Worm (Caenorhabditis elegans) whole organism, young adult: ENCODE measurements around the gene F56C3.8.

ENCODE experiments used
- B0035.1 ChIP-seq: sonication (generic microtip); optimal IDR thresholded peaks from 2 replicates; lab custom pipeline; 2016; ENCODE audit warnings: missing genetic modification characterization, mild to moderate bottlenecking, missing compliant biosample characterization, missing genotype, missing genetic modification reagents
- B0336.3 ChIP-seq: fragments of 200-800 bp; sonication (Bioruptor generic); IDR thresholded peaks from 2 replicates; pipeline ENCODE4 v1.3.6; 2022; ENCODE audit warnings: missing genetic modification characterization, missing compliant biosample characterization
- C06A6.2 ChIP-seq: fragments of 200-800 bp; sonication (Bioruptor generic); conservative IDR thresholded peaks from 2 replicates; pipeline ENCODE4 v1.3.6; 2022; ENCODE audit warnings: missing genetic modification characterization, missing compliant biosample characterization
- C17E4.6 ChIP-seq: fragments of 200-800 bp; sonication (Bioruptor generic); IDR thresholded peaks from 2 replicates; pipeline ENCODE4 v1.3.6; 2022; ENCODE audit warnings: missing genetic modification reagents, missing genetic modification characterization, missing compliant biosample characterization
- F52B5.7 ChIP-seq: sonication (generic microtip); optimal IDR thresholded peaks from 2 replicates; lab custom pipeline; 2016; ENCODE audit warnings: mild to moderate bottlenecking, missing genetic modification characterization, missing compliant biosample characterization
- K12H6.12 ChIP-seq: fragments of 200-800 bp; sonication (Bioruptor generic); optimal IDR thresholded peaks from 2 replicates; lab custom pipeline; 2018; ENCODE audit warnings: mild to moderate bottlenecking, missing genetic modification characterization, missing compliant biosample characterization
- T07F8.4 ChIP-seq: sonication (generic microtip); optimal IDR thresholded peaks from 2 replicates; lab custom pipeline; 2016; ENCODE audit warnings: mild to moderate bottlenecking, missing genetic modification characterization, moderate library complexity, missing compliant biosample characterization
- Y53F4B.3 ChIP-seq: fragments of 200-800 bp; sonication (Bioruptor generic); IDR thresholded peaks from 2 replicates; pipeline ENCODE4 v1.3.6; 2022; ENCODE audit warnings: missing genetic modification reagents, missing genetic modification characterization, missing compliant biosample characterization
- Y53G8AR.9 ChIP-seq: fragments of 200-800 bp; sonication (Bioruptor generic); conservative IDR thresholded peaks from 2 replicates; pipeline ENCODE4 v1.3.6; 2022; ENCODE audit warnings: missing genetic modification reagents, missing genetic modification characterization, missing compliant biosample characterization
- Y56A3A.18 ChIP-seq: fragments of 200-800 bp; sonication (Bioruptor generic); IDR thresholded peaks from 2 replicates; pipeline ENCODE4 v1.3.6; 2022; ENCODE audit warnings: missing genetic modification reagents, missing genetic modification characterization, missing compliant biosample characterization
- Y79H2A.3 ChIP-seq: fragments of 200-800 bp; sonication (Bioruptor generic); conservative IDR thresholded peaks from 2 replicates; pipeline ENCODE4 v1.3.6; 2022; ENCODE audit warnings: missing genetic modification reagents, missing genetic modification characterization, missing compliant biosample characterization
- ZK185.1 ChIP-seq: sonication (generic microtip); optimal IDR thresholded peaks from 2 replicates; lab custom pipeline; 2016; ENCODE audit warnings: mild to moderate bottlenecking, missing genetic modification characterization, missing compliant biosample characterization; ENCODE audit not compliant: poor library complexity, severe bottlenecking
- athp-1 ChIP-seq: sonication (generic microtip); optimal IDR thresholded peaks from 2 replicates; lab custom pipeline; 2017; ENCODE audit warnings: mild to moderate bottlenecking, missing genetic modification characterization, missing compliant biosample characterization
- ceh-27 ChIP-seq: fragments of 200-800 bp; sonication (Bioruptor generic); optimal IDR thresholded peaks from 2 replicates; lab custom pipeline; 2018; ENCODE audit warnings: mild to moderate bottlenecking, missing genetic modification characterization, moderate library complexity, missing compliant biosample characterization
- ceh-79 ChIP-seq: sonication (generic microtip); optimal IDR thresholded peaks from 2 replicates; lab custom pipeline; 2017; ENCODE audit warnings: mild to moderate bottlenecking, missing genetic modification characterization, missing compliant biosample characterization
- dox-1 ChIP-seq: fragments of 200-800 bp; sonication (Bioruptor generic); IDR thresholded peaks from 2 replicates; pipeline ENCODE4 v1.3.6; 2022; ENCODE audit warnings: missing genetic modification reagents, missing genetic modification characterization, missing compliant biosample characterization
- egl-18 ChIP-seq: fragments of 200-800 bp; sonication (Bioruptor generic); IDR thresholded peaks from 2 replicates; pipeline ENCODE4 v1.3.6; 2022; ENCODE audit warnings: missing genetic modification reagents, missing genetic modification characterization, missing compliant biosample characterization
- egl-44 ChIP-seq: fragments of 200-800 bp; sonication (Bioruptor generic); IDR thresholded peaks from 2 replicates; pipeline ENCODE4 v1.3.6; 2022; ENCODE audit warnings: missing genetic modification reagents, missing genetic modification characterization, missing compliant biosample characterization
- fkh-3 ChIP-seq: sonication (generic microtip); optimal IDR thresholded peaks from 2 replicates; lab custom pipeline; 2016; ENCODE audit warnings: mild to moderate bottlenecking, missing genetic modification characterization, missing compliant biosample characterization
- gei-17 ChIP-seq: fragments of 200-800 bp; sonication (Bioruptor generic); optimal IDR thresholded peaks from 2 replicates; lab custom pipeline; 2018; ENCODE audit warnings: mild to moderate bottlenecking, missing genetic modification characterization, missing compliant biosample characterization
- hlh-12 ChIP-seq: sonication (generic microtip); optimal IDR thresholded peaks from 2 replicates; lab custom pipeline; 2016; ENCODE audit warnings: missing genetic modification characterization, missing compliant biosample characterization
- hmg-1.2 ChIP-seq: fragments of 200-800 bp; sonication (Bioruptor generic); IDR thresholded peaks from 2 replicates; pipeline ENCODE4 v1.3.6; 2022; ENCODE audit warnings: missing genetic modification reagents, missing genetic modification characterization, missing compliant biosample characterization
- hmg-20 ChIP-seq: fragments of 200-800 bp; sonication (Bioruptor generic); IDR thresholded peaks from 2 replicates; pipeline ENCODE4 v1.3.6; 2022; ENCODE audit warnings: missing genetic modification reagents, missing genetic modification characterization, missing compliant biosample characterization
- lag-1 ChIP-seq: fragments of 200-800 bp; sonication (Bioruptor generic); IDR thresholded peaks from 2 replicates; pipeline ENCODE4 v1.3.6; 2022; ENCODE audit warnings: missing genetic modification reagents, missing genetic modification characterization, missing compliant biosample characterization
- lin-40 ChIP-seq: sonication (generic microtip); optimal IDR thresholded peaks from 2 replicates; lab custom pipeline; 2016; ENCODE audit warnings: missing genetic modification characterization, mild to moderate bottlenecking, missing compliant biosample characterization, missing genotype, missing genetic modification reagents
- lin-54 ChIP-seq: fragments of 200-800 bp; sonication (Bioruptor generic); optimal IDR thresholded peaks from 2 replicates; lab custom pipeline; 2018; ENCODE audit warnings: mild to moderate bottlenecking, missing genetic modification characterization, missing compliant biosample characterization
- lsl-1 ChIP-seq: fragments of 200-800 bp; sonication (Bioruptor generic); optimal IDR thresholded peaks from 2 replicates; lab custom pipeline; 2018; ENCODE audit warnings: mild to moderate bottlenecking, missing genetic modification characterization, moderate library complexity, missing compliant biosample characterization
- lsy-27 ChIP-seq: sonication (generic microtip); optimal IDR thresholded peaks from 2 replicates; lab custom pipeline; 2017; ENCODE audit warnings: missing genetic modification characterization, mild to moderate bottlenecking, missing compliant biosample characterization, antibody characterized with exemption, missing genotype, borderline replicate concordance; ENCODE audit not compliant: insufficient read depth
- madf-10 ChIP-seq: sonication (generic microtip); optimal IDR thresholded peaks from 2 replicates; lab custom pipeline; 2016; ENCODE audit warnings: mild to moderate bottlenecking, missing genetic modification characterization, missing compliant biosample characterization
- mcd-1 ChIP-seq: fragments of 200-800 bp; sonication (Bioruptor generic); IDR thresholded peaks from 2 replicates; pipeline ENCODE4 v1.3.6; 2022; ENCODE audit warnings: missing genetic modification reagents, missing genetic modification characterization, missing compliant biosample characterization
- mel-28 ChIP-seq: sonication (generic microtip); optimal IDR thresholded peaks from 2 replicates; lab custom pipeline; 2016; ENCODE audit warnings: borderline replicate concordance, mild to moderate bottlenecking, missing genetic modification characterization, missing compliant biosample characterization
- mes-4 ChIP-seq: sonication (generic microtip); optimal IDR thresholded peaks from 2 replicates; lab custom pipeline; 2016; ENCODE audit warnings: missing genotype, missing genetic modification characterization, missing compliant biosample characterization
- mxl-1 ChIP-seq: sonication (generic microtip); optimal IDR thresholded peaks from 2 replicates; lab custom pipeline; 2016; ENCODE audit warnings: missing genetic modification characterization, missing compliant biosample characterization
- nfyb-1 ChIP-seq: fragments of 200-800 bp; sonication (Bioruptor generic); IDR thresholded peaks from 2 replicates; pipeline ENCODE4 v1.3.6; 2022; ENCODE audit warnings: missing genetic modification reagents, missing genetic modification characterization, missing compliant biosample characterization
- nhr-27 ChIP-seq: fragments of 200-800 bp; sonication (Bioruptor generic); optimal IDR thresholded peaks from 2 replicates; lab custom pipeline; 2018; ENCODE audit warnings: mild to moderate bottlenecking, missing genetic modification characterization, moderate library complexity, missing compliant biosample characterization
- nhr-90 ChIP-seq: sonication (generic microtip); optimal IDR thresholded peaks from 2 replicates; lab custom pipeline; 2016; ENCODE audit warnings: missing genotype, mild to moderate bottlenecking, missing genetic modification characterization, missing compliant biosample characterization
- pha-4 ChIP-seq: fragments of 150-350 bp; sonication (generic microtip); optimal IDR thresholded peaks from 2 replicates; lab custom pipeline; 2014; ENCODE audit warnings: missing biosample characterization, missing genetic modification reagents, missing genetic modification characterization
- rcor-1 ChIP-seq: fragments of 200-800 bp; sonication (Bioruptor generic); IDR thresholded peaks from 2 replicates; pipeline ENCODE4 v1.3.6; 2022; ENCODE audit warnings: missing genetic modification reagents, missing genetic modification characterization, missing compliant biosample characterization
- repo-1 ChIP-seq: sonication (generic microtip); optimal IDR thresholded peaks from 2 replicates; lab custom pipeline; 2017; ENCODE audit warnings: mild to moderate bottlenecking, missing genetic modification characterization, missing compliant biosample characterization
- sdz-38 ChIP-seq: sonication (generic microtip); optimal IDR thresholded peaks from 2 replicates; lab custom pipeline; 2016; ENCODE audit warnings: missing genotype, missing genetic modification characterization, missing compliant biosample characterization
- sea-2 ChIP-seq: fragments of 200-800 bp; sonication (Bioruptor generic); IDR thresholded peaks from 2 replicates; pipeline ENCODE4 v1.3.6; 2022; ENCODE audit warnings: missing genetic modification characterization, missing compliant biosample characterization
- snpc-4 ChIP-seq, 5 experiments: fragments of 150-350 bp in 1 of 5; sonication (generic microtip) in 4 of 5; optimal IDR thresholded peaks; 2 replicates each; lab custom pipeline; 2014 to 2018; ENCODE audit warnings: missing genetic modification characterization in 5 of 5, missing biosample characterization in 3 of 5, antibody characterized with exemption in 2 of 5, mild to moderate bottlenecking in 2 of 5, missing compliant biosample characterization in 2 of 5, missing genotype in 2 of 5, moderate library complexity in 2 of 5, missing genetic modification reagents in 1 of 5
- sptf-2 ChIP-seq: fragments of 200-800 bp; sonication (Bioruptor generic); optimal IDR thresholded peaks from 2 replicates; lab custom pipeline; 2018; ENCODE audit warnings: mild to moderate bottlenecking, missing genetic modification characterization, missing compliant biosample characterization
- tbp1 ChIP-seq: fragments of 200-800 bp; sonication (Bioruptor generic); optimal IDR thresholded peaks from 2 replicates; lab custom pipeline; 2018; ENCODE audit warnings: mild to moderate bottlenecking, missing genetic modification characterization, missing compliant biosample characterization
- zim-3 ChIP-seq: sonication (generic microtip); optimal IDR thresholded peaks from 2 replicates; lab custom pipeline; 2017; ENCODE audit warnings: mild to moderate bottlenecking, missing genetic modification characterization, moderate library complexity, missing compliant biosample characterization
- ztf-22 ChIP-seq: fragments of 200-800 bp; sonication (Bioruptor generic); optimal IDR thresholded peaks from 2 replicates; lab custom pipeline; 2018; ENCODE audit warnings: mild to moderate bottlenecking, missing genetic modification characterization, moderate library complexity, missing compliant biosample characterization
- ztf-25 ChIP-seq: fragments of 200-800 bp; sonication (Bioruptor generic); IDR thresholded peaks from 2 replicates; pipeline ENCODE4 v1.3.6; 2022; ENCODE audit warnings: missing genetic modification reagents, missing genetic modification characterization, missing compliant biosample characterization
- ztf-26 ChIP-seq: sonication (generic microtip); optimal IDR thresholded peaks from 2 replicates; lab custom pipeline; 2017; ENCODE audit warnings: missing genetic modification characterization, missing compliant biosample characterization
- ztf-6 ChIP-seq: fragments of 200-800 bp; sonication (Bioruptor generic); IDR thresholded peaks from 2 replicates; pipeline ENCODE4 v1.3.6; 2022; ENCODE audit warnings: missing genetic modification reagents, missing genetic modification characterization, missing compliant biosample characterization

The F56C3.8 gene

ce11 chrX:1344818-1345217 is 39.6 kb downstream of the F56C3.8 start (continued):
- TF ChIP-seq fkh-3 (tag; lab: Kevin White, UChicago) (no peak), B0336.3 (GFP tag; lab: Robert Waterston, UW) (peak; percentile 98), athp-1 (no peak), pha-4 (tag; lab: Kevin White, UChicago) (peak; percentile 95), C06A6.2 (GFP tag; lab: Robert Waterston, UW) (peak; percentile 92), mes-4 (tag; lab: Kevin White, UChicago) (no peak), nhr-90 (peak; percentile 74), lin-40 (peak; percentile 99), lin-54 (GFP tag; lab: Kevin White, UChicago) (peak; percentile 85), nfyb-1 (GFP tag; lab: Robert Waterston, UW) (peak; percentile 96), Y56A3A.18 (GFP tag; lab: Robert Waterston, UW) (peak; percentile 99), sea-2 (GFP tag; lab: Robert Waterston, UW) (no peak), gei-17 (peak; percentile 97), T07F8.4 (tag; lab: Kevin White, UChicago) (peak; percentile 84), ztf-25 (GFP tag; lab: Robert Waterston, UW) (no peak), Y53F4B.3 (no peak), hmg-20 (GFP tag; lab: Robert Waterston, UW) (peak; percentile 94), madf-10 (peak; percentile 94), hlh-12 (no peak), sptf-2 (GFP tag; lab: Kevin White, UChicago) (no peak), rcor-1 (peak; percentile 94), egl-44 (peak; percentile 84), ztf-6 (GFP tag; lab: Robert Waterston, UW) (no peak), hmg-1.2 (peak; percentile 81), mcd-1 (GFP tag; lab: Robert Waterston, UW) (peak; percentile 83), Y79H2A.3 (GFP tag; lab: Robert Waterston, UW) (no peak), tbp1 (GFP tag; lab: Kevin White, UChicago) (peak; percentile 77), ztf-22 (peak; percentile 77), egl-18 (GFP tag; lab: Robert Waterston, UW) (peak; percentile 87), zim-3 (no peak), ztf-26 (tag; lab: Kevin White, UChicago) (peak; percentile 98), ceh-27 (GFP tag; lab: Kevin White, UChicago) (peak; percentile 98), lsl-1 (no peak), B0035.1 (tag; lab: Kevin White, UChicago) (peak; percentile 90), C17E4.6 (GFP tag; lab: Robert Waterston, UW) (peak; percentile 84), dox-1 (GFP tag; lab: Robert Waterston, UW) (peak; percentile 98), F52B5.7 (tag; lab: Kevin White, UChicago) (no peak), mxl-1 (tag; lab: Kevin White, UChicago) (no peak), repo-1 (peak; percentile 96), ceh-79 (tag; lab: Kevin White, UChicago) (peak; percentile 71), Y53G8AR.9 (GFP tag; lab: Robert Waterston, UW) (peak; percentile 93), nhr-27 (tag; lab: Kevin White, UChicago) (peak; percentile 38), K12H6.12 (peak; percentile 82), mel-28 (peak; percentile 68), ZK185.1 (tag; lab: Kevin White, UChicago) (peak; percentile 98), lag-1 (GFP tag; lab: Robert Waterston, UW) (0 out of 2 replicates have a peak, but pooled peaks have one; percentile 29), sdz-38 (tag; lab: Kevin White, UChicago) (peak; percentile 36), lsy-27 (tag; lab: Kevin White, UChicago) (peak; percentile 50), snpc-4 (GFP tag; optimal IDR thresholded peaks at IDR 0.05; lab: Kevin White, UChicago) (peak; percentile 67), snpc-4 (tag; optimal IDR thresholded peaks at IDR 0.05; lab: Kevin White, UChicago) (peak; percentile 55 to 88 (median 80))
